Fruit fly (Drosophila melanogaster) whole organism, embryonic: ENCODE results near the gene mxt.

ENCODE experiments used
- Atf3 ChIP-seq: fragments of 200-800 bp; sonication (Bioruptor generic); optimal IDR thresholded peaks from 3 replicates; lab custom pipeline; 2016; ENCODE audit warnings: missing biosample characterization, missing genetic modification characterization
- CG1024 ChIP-seq: fragments of 200-800 bp; sonication (Bioruptor generic); IDR thresholded peaks from 2 replicates; pipeline ENCODE4 v1.3.6; 2022; ENCODE audit warnings: missing biosample characterization, missing genetic modification characterization
- CG10267 ChIP-seq: fragments of 200-800 bp; sonication (Bioruptor generic); optimal IDR thresholded peaks from 2 replicates; lab custom pipeline; 2018; ENCODE audit warnings: missing biosample characterization, mild to moderate bottlenecking, missing genetic modification characterization, moderate library complexity
- CG12219 ChIP-seq: fragments of 200-800 bp; sonication (Bioruptor generic); optimal IDR thresholded peaks from 3 replicates; lab custom pipeline; 2018; ENCODE audit warnings: missing biosample characterization, mild to moderate bottlenecking, missing genetic modification characterization
- CG13287 ChIP-seq: fragments of 200-800 bp; sonication (Bioruptor generic); IDR thresholded peaks from 2 replicates; pipeline ENCODE4 v1.3.6; 2022; ENCODE audit warnings: missing biosample characterization, missing genetic modification characterization; ENCODE audit not compliant: partially characterized antibody
- CG13424 ChIP-seq: fragments of 200-800 bp; sonication (Bioruptor generic); optimal IDR thresholded peaks from 2 replicates; lab custom pipeline; 2019; ENCODE audit warnings: missing biosample characterization, mild to moderate bottlenecking, missing genetic modification characterization, moderate library complexity
- CG14860 ChIP-seq: fragments of 200-800 bp; sonication (Bioruptor generic); IDR thresholded peaks from 3 replicates; pipeline ENCODE4 v1.3.6; 2022; ENCODE audit warnings: missing biosample characterization, missing genetic modification characterization; ENCODE audit not compliant: partially characterized antibody
- CG14965 ChIP-seq: fragments of 200-800 bp; sonication (Bioruptor generic); optimal IDR thresholded peaks from 2 replicates; lab custom pipeline; 2016; ENCODE audit warnings: missing biosample characterization, missing genetic modification characterization, borderline replicate concordance
- CG15011 ChIP-seq: fragments of 200-800 bp; sonication (Bioruptor generic); optimal IDR thresholded peaks from 3 replicates; lab custom pipeline; 2018; ENCODE audit warnings: missing biosample characterization, mild to moderate bottlenecking, missing genetic modification characterization
- CG15514 ChIP-seq: fragments of 200-800 bp; sonication (Bioruptor generic); optimal IDR thresholded peaks from 3 replicates; lab custom pipeline; 2017; ENCODE audit warnings: missing biosample characterization, missing genetic modification characterization, mild to moderate bottlenecking, moderate library complexity, missing genetic modification reagents
- CG16815 ChIP-seq: fragments of 200-800 bp; sonication (Bioruptor generic); optimal IDR thresholded peaks from 3 replicates; lab custom pipeline; 2017; ENCODE audit warnings: missing biosample characterization, mild to moderate bottlenecking, missing genetic modification characterization
- CG16863 ChIP-seq: fragments of 200-800 bp; sonication (Bioruptor generic); optimal IDR thresholded peaks from 3 replicates; lab custom pipeline; 2016; ENCODE audit warnings: missing biosample characterization, missing genetic modification characterization
- CG17568 ChIP-seq: fragments of 200-800 bp; sonication (Bioruptor generic); optimal IDR thresholded peaks from 2 replicates; lab custom pipeline; 2018; ENCODE audit warnings: missing biosample characterization, mild to moderate bottlenecking, missing genetic modification characterization, moderate library complexity
- CG2202 ChIP-seq: fragments of 200-800 bp; sonication (Bioruptor generic); optimal IDR thresholded peaks from 2 replicates; lab custom pipeline; 2018; ENCODE audit warnings: missing biosample characterization, mild to moderate bottlenecking, missing genetic modification characterization
- CG2712 ChIP-seq: fragments of 200-800 bp; optimal IDR thresholded peaks from 3 replicates; lab custom pipeline; 2019; ENCODE audit warnings: missing biosample characterization, mild to moderate bottlenecking, missing genetic modification characterization, moderate library complexity
- CG32532 ChIP-seq: fragments of 200-800 bp; sonication (Bioruptor generic); IDR thresholded peaks from 2 replicates; pipeline ENCODE4 v1.3.6; 2022; ENCODE audit warnings: missing biosample characterization, missing genetic modification characterization
- CG32772 ChIP-seq: fragments of 200-800 bp; sonication (Bioruptor generic); IDR thresholded peaks from 2 replicates; pipeline ENCODE4 v1.3.6; 2022; ENCODE audit warnings: missing biosample characterization, missing genetic modification characterization
- CG34422 ChIP-seq: fragments of 200-800 bp; sonication (Bioruptor generic); IDR thresholded peaks from 3 replicates; pipeline ENCODE4 v1.3.6; 2022; ENCODE audit warnings: missing biosample characterization, missing genetic modification characterization
- CG4617 ChIP-seq: fragments of 200-800 bp; sonication (Bioruptor generic); optimal IDR thresholded peaks from 3 replicates; lab custom pipeline; 2016; ENCODE audit warnings: missing biosample characterization, missing genetic modification characterization, borderline replicate concordance
- CG7839 ChIP-seq: fragments of 200-800 bp; sonication (Bioruptor generic); optimal IDR thresholded peaks from 3 replicates; lab custom pipeline; 2018; ENCODE audit warnings: missing biosample characterization, mild to moderate bottlenecking, missing genetic modification characterization, moderate library complexity
- CG8290 ChIP-seq, 3 experiments: fragments of 200-800 bp; sonication (Bioruptor generic); optimal IDR thresholded peaks; 2 replicates each; lab custom pipeline; 2016 to 2019; ENCODE audit warnings: missing biosample characterization in 3 of 3, missing genetic modification characterization in 3 of 3, mild to moderate bottlenecking in 2 of 3, moderate library complexity in 1 of 3
- CG8359 ChIP-seq: fragments of 200-800 bp; sonication (Bioruptor generic); optimal IDR thresholded peaks from 2 replicates; lab custom pipeline; 2017; ENCODE audit warnings: missing biosample characterization, mild to moderate bottlenecking, missing genetic modification characterization, borderline replicate concordance
- CG8388 ChIP-seq: fragments of 200-800 bp; sonication (Bioruptor generic); optimal IDR thresholded peaks from 2 replicates; lab custom pipeline; 2019; ENCODE audit warnings: missing biosample characterization, mild to moderate bottlenecking, missing genetic modification characterization, moderate library complexity
- Doc3 ChIP-seq: fragments of 200-800 bp; sonication (Bioruptor generic); IDR thresholded peaks from 3 replicates; pipeline ENCODE4 v1.3.6; 2022; ENCODE audit warnings: missing biosample characterization, missing genetic modification characterization; ENCODE audit not compliant: partially characterized antibody
- Dp ChIP-seq: fragments of 200-800 bp; sonication (Bioruptor generic); optimal IDR thresholded peaks from 2 replicates; lab custom pipeline; 2018; ENCODE audit warnings: missing biosample characterization, mild to moderate bottlenecking, missing genetic modification characterization, moderate library complexity
- Eip74EF ChIP-seq, 2 experiments: fragments of 200-800 bp in 1 of 2; fragments of >200 bp in 1 of 2; sonication (Bioruptor generic) in 1 of 2; optimal IDR thresholded peaks; 2 replicates each; lab custom pipeline; 2017 to 2019; ENCODE audit warnings: missing biosample characterization in 2 of 2, missing genetic modification characterization in 2 of 2, mild to moderate bottlenecking in 1 of 2, moderate library complexity in 1 of 2
- GATAe ChIP-seq: fragments of 200-800 bp; sonication (Bioruptor generic); conservative IDR thresholded peaks from 2 replicates; pipeline ENCODE4 v1.3.6; 2022; ENCODE audit warnings: missing biosample characterization, missing genetic modification characterization
- Gug ChIP-seq: fragments of 200-800 bp; sonication (Bioruptor generic); IDR thresholded peaks from 4 replicates; pipeline ENCODE4 v1.3.6; 2022; ENCODE audit warnings: missing biosample characterization, missing genetic modification characterization
- Lhr ChIP-seq: fragments of 200-800 bp; sonication (Bioruptor generic); optimal IDR thresholded peaks from 3 replicates; lab custom pipeline; 2017; ENCODE audit warnings: mild to moderate bottlenecking, missing biosample characterization, missing genetic modification reagents, missing genetic modification characterization
- NFAT ChIP-seq: fragments of 200-800 bp; sonication (Bioruptor generic); IDR thresholded peaks from 2 replicates; pipeline ENCODE4 v1.3.6; 2022; ENCODE audit warnings: missing biosample characterization, missing genetic modification characterization
- Ssrp ChIP-seq: fragments of 200-800 bp; sonication (Bioruptor generic); optimal IDR thresholded peaks from 2 replicates; lab custom pipeline; 2018; ENCODE audit warnings: missing biosample characterization, mild to moderate bottlenecking, missing genetic modification characterization, moderate library complexity
- Tbp ChIP-seq: fragments of >200 bp; optimal IDR thresholded peaks from 2 replicates; lab custom pipeline; 2018; ENCODE audit warnings: missing biosample characterization, missing genetic modification characterization
- ab ChIP-seq: fragments of 200-800 bp; sonication (Bioruptor generic); optimal IDR thresholded peaks from 2 replicates; lab custom pipeline; 2016; ENCODE audit warnings: missing biosample characterization, missing genetic modification characterization
- ap ChIP-seq: fragments of 200-800 bp; sonication (Bioruptor generic); IDR thresholded peaks from 2 replicates; pipeline ENCODE4 v1.3.6; 2022; ENCODE audit warnings: missing biosample characterization, missing genetic modification characterization
- az2 ChIP-seq: fragments of 200-800 bp; sonication (Bioruptor generic); optimal IDR thresholded peaks from 3 replicates; lab custom pipeline; 2016; ENCODE audit warnings: missing biosample characterization, missing genetic modification characterization
- chif ChIP-seq, 2 experiments: fragments of 200-800 bp; sonication (Bioruptor generic); optimal IDR thresholded peaks; 3 replicates each; lab custom pipeline; 2016; ENCODE audit warnings: missing biosample characterization in 2 of 2, missing genetic modification characterization in 2 of 2
- croc ChIP-seq: fragments of 200-800 bp; sonication (Bioruptor generic); conservative IDR thresholded peaks from 3 replicates; pipeline ENCODE4 v1.3.6; 2022; ENCODE audit warnings: missing biosample characterization, missing genetic modification characterization
- crol ChIP-seq: fragments of 200-800 bp; sonication (Bioruptor generic); IDR thresholded peaks from 2 replicates; pipeline ENCODE4 v1.3.6; 2022; ENCODE audit warnings: missing biosample characterization, missing genetic modification characterization
- dmrt99B ChIP-seq: fragments of 200-800 bp; sonication (Bioruptor generic); optimal IDR thresholded peaks from 2 replicates; lab custom pipeline; 2018; ENCODE audit warnings: missing biosample characterization, mild to moderate bottlenecking, missing genetic modification characterization, moderate library complexity
- emc ChIP-seq: fragments of 200-800 bp; sonication (Bioruptor generic); optimal IDR thresholded peaks from 2 replicates; lab custom pipeline; 2016; ENCODE audit warnings: missing biosample characterization, missing genetic modification characterization
- gsb ChIP-seq: fragments of 200-800 bp; sonication (Bioruptor generic); IDR thresholded peaks from 2 replicates; pipeline ENCODE4 v1.3.6; 2022; ENCODE audit warnings: missing biosample characterization, missing genetic modification characterization
- ken ChIP-seq: fragments of 200-800 bp; sonication (Bioruptor generic); IDR thresholded peaks from 3 replicates; pipeline ENCODE4 v1.3.6; 2022; ENCODE audit warnings: missing biosample characterization, missing genetic modification characterization
- lab ChIP-seq: fragments of 200-800 bp; sonication (Bioruptor generic); optimal IDR thresholded peaks from 3 replicates; lab custom pipeline; 2017; ENCODE audit warnings: missing biosample characterization, missing genetic modification characterization, mild to moderate bottlenecking, moderate library complexity, missing genetic modification reagents
- onecut ChIP-seq: fragments of 200-800 bp; sonication (Bioruptor generic); IDR thresholded peaks from 2 replicates; pipeline ENCODE4 v1.3.6; 2022; ENCODE audit warnings: missing biosample characterization, missing genetic modification characterization
- ranshi ChIP-seq: fragments of 200-800 bp; sonication (Bioruptor generic); IDR thresholded peaks from 2 replicates; pipeline ENCODE4 v1.3.6; 2022; ENCODE audit warnings: missing biosample characterization, missing genetic modification characterization
- sim ChIP-seq: fragments of 200-800 bp; sonication (Bioruptor generic); IDR thresholded peaks from 2 replicates; pipeline ENCODE4 v1.3.6; 2022; ENCODE audit warnings: missing biosample characterization, missing genetic modification characterization
- sr ChIP-seq: fragments of 200-800 bp; sonication (Bioruptor generic); IDR thresholded peaks from 3 replicates; pipeline ENCODE4 v1.3.6; 2022; ENCODE audit warnings: missing biosample characterization, missing genetic modification characterization
- stwl ChIP-seq: fragments of 200-800 bp; sonication (Bioruptor generic); optimal IDR thresholded peaks from 3 replicates; lab custom pipeline; 2018; ENCODE audit warnings: missing biosample characterization, mild to moderate bottlenecking, missing genetic modification characterization, moderate library complexity
- tna ChIP-seq: fragments of 200-800 bp; sonication (Bioruptor generic); IDR thresholded peaks from 2 replicates; pipeline ENCODE4 v1.3.6; 2022; ENCODE audit warnings: missing biosample characterization, missing genetic modification characterization; ENCODE audit not compliant: partially characterized antibody
- trem ChIP-seq: fragments of 200-800 bp; optimal IDR thresholded peaks from 3 replicates; lab custom pipeline; 2019; ENCODE audit warnings: missing biosample characterization, mild to moderate bottlenecking, missing genetic modification characterization, moderate library complexity

Gene mxt

dm6 chr2L:4818056-4818455 is 29.0 kb downstream of the mxt start, which contains the start of gene CG3225 (continued):
- TF ChIP-seq trem (tag; lab: Kevin White, UChicago) (peak; percentile 70), CG13287 (GFP tag; lab: Robert Waterston, UW) (peak; percentile 75), CG1024 (no peak), Eip74EF (GFP tag; optimal IDR thresholded peaks at IDR 0.05; lab: Kevin White, UChicago) (no peak), CG7839 (tag; lab: Kevin White, UChicago) (no peak), CG14965 (no peak), lab (GFP tag; lab: Kevin White, UChicago) (no peak), stwl (tag; lab: Kevin White, UChicago) (peak; percentile 89), ab (GFP tag; lab: Kevin White, UChicago) (no peak), Doc3 (GFP tag; lab: Robert Waterston, UW) (peak; percentile 38; the same call in 1 of the 3 replicates), dmrt99B (tag; lab: Kevin White, UChicago) (no peak), CG8388 (GFP tag; lab: Kevin White, UChicago) (no peak), CG14860 (GFP tag; lab: Robert Waterston, UW) (no peak), tna (GFP tag; lab: Robert Waterston, UW) (0 out of 2 replicates have a peak, but pooled peaks have one; percentile 50), Atf3 (GFP tag; lab: Kevin White, UChicago) (no peak), GATAe (GFP tag; lab: Robert Waterston, UW) (no peak), CG16863 (no peak), gsb (GFP tag; lab: Robert Waterston, UW) (no peak), Lhr (GFP tag; lab: Kevin White, UChicago) (no peak), CG16815 (GFP tag; lab: Kevin White, UChicago) (no peak), CG34422 (GFP tag; lab: Robert Waterston, UW) (no peak), CG32772 (GFP tag; lab: Robert Waterston, UW) (no peak), Tbp (GFP tag; lab: Kevin White, UChicago) (no peak), emc (GFP tag; lab: Kevin White, UChicago) (no peak), CG2712 (no peak), az2 (GFP tag; lab: Kevin White, UChicago) (no peak), ranshi (GFP tag; lab: Robert Waterston, UW) (no peak), sr (GFP tag; lab: Robert Waterston, UW) (no peak), ap (GFP tag; lab: Robert Waterston, UW) (no peak), CG8290 (GFP tag; optimal IDR thresholded peaks at IDR 0.05; lab: Kevin White, UChicago) (no peak), CG8290 (tag; optimal IDR thresholded peaks at IDR 0.05; lab: Kevin White, UChicago) (peak in 1 of 2 experiments; percentile 18), croc (GFP tag; lab: Robert Waterston, UW) (no peak), CG2202 (tag; lab: Kevin White, UChicago) (no peak), CG15011 (GFP tag; lab: Kevin White, UChicago) (no peak), ken (GFP tag; lab: Robert Waterston, UW) (no peak), Dp (GFP tag; lab: Kevin White, UChicago) (peak; percentile 95), NFAT (GFP tag; lab: Robert Waterston, UW) (no peak), chif (GFP tag; optimal IDR thresholded peaks at IDR 0.05; lab: Kevin White, UChicago) (no peak), CG17568 (GFP tag; lab: Kevin White, UChicago) (no peak), CG10267 (tag; lab: Kevin White, UChicago) (peak; percentile 58), crol (no peak), CG15514 (GFP tag; lab: Kevin White, UChicago) (peak; percentile 52), CG13424 (no peak), CG8359 (GFP tag; lab: Kevin White, UChicago) (no peak), CG32532 (GFP tag; lab: Robert Waterston, UW) (no peak), CG4617 (peak; percentile 7), Gug (GFP tag; lab: Robert Waterston, UW) (no peak), Ssrp (no peak), sim (GFP tag; lab: Robert Waterston, UW) (no peak), onecut (GFP tag; lab: Robert Waterston, UW) (no peak), CG12219 (no peak)
